Worm (Caenorhabditis elegans) whole organism, mixed stage, embryonic: ENCODE results near the gene kcc-1.
"Not testable (repeated sequence)": the region's sequence is repeated elsewhere in the genome, so short reads cannot be mapped to it uniquely, and the experiment has no call there.

ENCODE experiments used
- M03D4.4 ChIP-seq: sonication (generic microtip); optimal IDR thresholded peaks from 2 replicates; lab custom pipeline; 2017; ENCODE audit warnings: mild to moderate bottlenecking, missing genetic modification characterization, missing compliant biosample characterization
- ceh-43 ChIP-seq: fragments of 200-800 bp; sonication (Bioruptor generic); optimal IDR thresholded peaks from 2 replicates; lab custom pipeline; 2018; ENCODE audit warnings: mild to moderate bottlenecking, missing genetic modification characterization, moderate library complexity, missing compliant biosample characterization
- ceh-83 ChIP-seq: fragments of 200-800 bp; sonication (Bioruptor generic); optimal IDR thresholded peaks from 2 replicates; lab custom pipeline; 2018; ENCODE audit warnings: mild to moderate bottlenecking, missing genetic modification characterization, missing compliant biosample characterization
- cnd-1 ChIP-seq: fragments of 200-800 bp; sonication (Bioruptor generic); optimal IDR thresholded peaks from 2 replicates; lab custom pipeline; 2018; ENCODE audit warnings: mild to moderate bottlenecking, missing genetic modification characterization, missing compliant biosample characterization
- drap-1 ChIP-seq: fragments of 200-800 bp; sonication (Bioruptor generic); optimal IDR thresholded peaks from 3 replicates; lab custom pipeline; 2018; ENCODE audit warnings: mild to moderate bottlenecking, missing genetic modification characterization, missing compliant biosample characterization
- elt-1 ChIP-seq: sonication (generic microtip); optimal IDR thresholded peaks from 2 replicates; lab custom pipeline; 2017; ENCODE audit warnings: missing genetic modification characterization, mild to moderate bottlenecking, missing compliant biosample characterization, antibody characterized with exemption, moderate library complexity, borderline replicate concordance; ENCODE audit not compliant: insufficient read depth
- flh-1 ChIP-seq: fragments of 200-800 bp; sonication (Bioruptor generic); optimal IDR thresholded peaks from 2 replicates; lab custom pipeline; 2018; ENCODE audit warnings: mild to moderate bottlenecking, missing genetic modification characterization, moderate library complexity, missing compliant biosample characterization
- hlh-1 ChIP-seq: fragments of 150-350 bp; optimal IDR thresholded peaks from 2 replicates; lab custom pipeline; 2014; ENCODE audit warnings: missing biosample characterization, missing genetic modification reagents, missing genetic modification characterization
- lsy-2 ChIP-seq: fragments of 150-350 bp; optimal IDR thresholded peaks from 2 replicates; lab custom pipeline; 2014; ENCODE audit warnings: missing biosample characterization, missing genetic modification characterization
- mab-5 ChIP-seq: fragments of 150-350 bp; optimal IDR thresholded peaks from 2 replicates; lab custom pipeline; 2014; ENCODE audit warnings: missing biosample characterization, missing genetic modification characterization
- mep-1 ChIP-seq: fragments of 150-350 bp; optimal IDR thresholded peaks from 2 replicates; lab custom pipeline; 2017; ENCODE audit warnings: missing biosample characterization, missing genetic modification reagents, missing genetic modification characterization, inconsistent platforms
- mls-2 ChIP-seq: sonication (generic microtip); optimal IDR thresholded peaks from 2 replicates; lab custom pipeline; 2016; ENCODE audit warnings: mild to moderate bottlenecking, missing genetic modification characterization, moderate library complexity, missing compliant biosample characterization
- nhr-12 ChIP-seq: fragments of 150-350 bp; optimal IDR thresholded peaks from 2 replicates; lab custom pipeline; 2014; ENCODE audit warnings: missing biosample characterization, missing genetic modification characterization
- nhr-2 ChIP-seq: fragments of 150-350 bp; optimal IDR thresholded peaks from 2 replicates; lab custom pipeline; 2014; ENCODE audit warnings: missing biosample characterization, missing genetic modification characterization
- nhr-28 ChIP-seq: fragments of 150-350 bp; optimal IDR thresholded peaks from 2 replicates; lab custom pipeline; 2014; ENCODE audit warnings: missing biosample characterization, missing genetic modification characterization
- nhr-76 ChIP-seq: sonication (generic microtip); optimal IDR thresholded peaks from 2 replicates; lab custom pipeline; 2017; ENCODE audit warnings: missing biosample characterization, missing genetic modification characterization
- pha-4 ChIP-seq: fragments of 150-350 bp; optimal IDR thresholded peaks from 2 replicates; lab custom pipeline; 2018; ENCODE audit warnings: missing biosample characterization, missing genetic modification reagents, missing genetic modification characterization
- sem-2 ChIP-seq: fragments of 200-800 bp; sonication (Bioruptor generic); optimal IDR thresholded peaks from 2 replicates; lab custom pipeline; 2018; ENCODE audit warnings: mild to moderate bottlenecking, missing genetic modification characterization, missing compliant biosample characterization
- snpc-4 ChIP-seq: fragments of 150-350 bp; optimal IDR thresholded peaks from 2 replicates; lab custom pipeline; 2014; ENCODE audit warnings: missing biosample characterization, missing genetic modification characterization
- sptf-1 ChIP-seq: sonication (generic microtip); optimal IDR thresholded peaks from 2 replicates; lab custom pipeline; 2017; ENCODE audit warnings: mild to moderate bottlenecking, missing genetic modification characterization, moderate library complexity, missing compliant biosample characterization
- unc-120 ChIP-seq: sonication (generic microtip); optimal IDR thresholded peaks from 2 replicates; lab custom pipeline; 2017; ENCODE audit warnings: missing genetic modification characterization, missing compliant biosample characterization; ENCODE audit not compliant: poor library complexity, severe bottlenecking

The kcc-1 gene

ce11 chrIV:7242220-7242789 is 36.2 kb downstream of the kcc-1 start, which contains the start of gene gstk-2:
Gene gstk-2, minus strand, starts transcription at chrIV:7242270.
- TF ChIP-seq snpc-4 (tag; lab: Kevin White, UChicago) (no peak), lsy-2 (tag; lab: Kevin White, UChicago) (no peak), pha-4 (tag; lab: Kevin White, UChicago) (no peak), drap-1 (no peak), hlh-1 (tag; lab: Kevin White, UChicago) (peak; percentile 35), unc-120 (tag; lab: Kevin White, UChicago) (no peak), ceh-43 (GFP tag; lab: Kevin White, UChicago) (no peak), ceh-83 (GFP tag; lab: Kevin White, UChicago) (no peak), flh-1 (GFP tag; lab: Kevin White, UChicago) (no peak)

ce11 chrIV:7243913-7244312 is 37.8 kb downstream of the kcc-1 start, which contains the start of gene afmd-1:
Gene afmd-1, plus strand, starts transcription at chrIV:7244228.
- TF ChIP-seq cnd-1 (tag; lab: Kevin White, UChicago) = no peak
- no peak for TF ChIP-seq sem-2
- no peak for TF ChIP-seq snpc-4 (tag; lab: Kevin White, UChicago)
- no peak for TF ChIP-seq sptf-1 (tag; lab: Kevin White, UChicago)
- no peak for TF ChIP-seq nhr-2
- no peak for TF ChIP-seq lsy-2 (tag; lab: Kevin White, UChicago)

- TF ChIP-seq cnd-1 (tag; lab: Kevin White, UChicago) (no peak), snpc-4 (tag; lab: Kevin White, UChicago) (no peak), mep-1 (no peak)
These were observed 39.5 kb downstream of the kcc-1 start for ce11 chrIV:7245592-7245991.

- no peak for TF ChIP-seq flh-1 (GFP tag; lab: Kevin White, UChicago)
- TF ChIP-seq nhr-76 (tag; lab: Kevin White, UChicago) = no peak
- TF ChIP-seq M03D4.4 (tag; lab: Kevin White, UChicago) = no peak
- no peak for TF ChIP-seq mab-5
- no peak for TF ChIP-seq nhr-12 (tag; lab: Kevin White, UChicago)
These were observed 40.5 kb downstream of the kcc-1 start, which contains the start of gene col-114 for ce11 chrIV:7246553-7246952. Gene col-114, minus strand, starts transcription at chrIV:7246653.

- TF ChIP-seq ceh-83 (GFP tag; lab: Kevin White, UChicago); nhr-2; lsy-2 (tag; lab: Kevin White, UChicago): not testable (repeated sequence)
These were observed 41.2 kb downstream of the kcc-1 start, which contains the start of gene D2024.1 for ce11 chrIV:7247243-7247642. Gene D2024.1, plus strand, starts transcription at chrIV:7247543.

ce11 chrIV:7250158-7250557 is 44.1 kb downstream of the kcc-1 start, which contains the start of gene D2024.18:
Gene D2024.18, plus strand, starts transcription at chrIV:7250458.
- TF ChIP-seq elt-1 (tag; lab: Kevin White, UChicago) (no peak), cnd-1 (tag; lab: Kevin White, UChicago) (no peak), mab-5 (no peak), ceh-83 (GFP tag; lab: Kevin White, UChicago) (no peak), M03D4.4 (tag; lab: Kevin White, UChicago) (no peak)

ce11 chrIV:7253271-7253670 is 47.2 kb downstream of the kcc-1 start:
- no peak for TF ChIP-seq drap-1
- no peak for TF ChIP-seq nhr-28 (tag; lab: Kevin White, UChicago)
- no peak for TF ChIP-seq lsy-2 (tag; lab: Kevin White, UChicago)
- TF ChIP-seq nhr-76 (tag; lab: Kevin White, UChicago) = no peak
- TF ChIP-seq ceh-43 (GFP tag; lab: Kevin White, UChicago) = no peak

ce11 chrIV:7254690-7255089 is 48.6 kb downstream of the kcc-1 start, which contains the start of gene C06E4.5:
Gene C06E4.5, plus strand, starts transcription at chrIV:7254990.
- TF ChIP-seq mls-2 (tag; lab: Kevin White, UChicago); unc-120 (tag; lab: Kevin White, UChicago); mep-1: not testable (repeated sequence)
